Worm (Caenorhabditis elegans) whole organism, L3 larva: ENCODE data around the gene C04G2.5.

Experiments used
- aly-2 ChIP-seq: fragments of 150-350 bp; optimal IDR thresholded peaks from 2 replicates; lab custom pipeline; 2014; ENCODE audit warnings: missing biosample characterization, missing genetic modification characterization
- ama-1 ChIP-seq: fragments of 150-350 bp; optimal IDR thresholded peaks from 2 replicates; lab custom pipeline; 2018
- ceh-28 ChIP-seq: fragments of 150-350 bp; optimal IDR thresholded peaks from 2 replicates; lab custom pipeline; 2014; ENCODE audit warnings: missing biosample characterization, missing genetic modification reagents, missing genetic modification characterization
- ceh-82 ChIP-seq: fragments of 150-350 bp; optimal IDR thresholded peaks from 2 replicates; lab custom pipeline; 2014; ENCODE audit warnings: missing biosample characterization, missing genetic modification characterization
- ceh-9 ChIP-seq: sonication (generic microtip); optimal IDR thresholded peaks from 2 replicates; lab custom pipeline; 2018; ENCODE audit warnings: missing biosample characterization, missing genetic modification characterization
- daf-12 ChIP-seq: fragments of 150-350 bp; optimal IDR thresholded peaks from 2 replicates; lab custom pipeline; 2014; ENCODE audit warnings: missing biosample characterization, missing genetic modification reagents, missing genetic modification characterization
- egl-27 ChIP-seq: sonication (generic microtip); optimal IDR thresholded peaks from 4 replicates; lab custom pipeline; 2017; ENCODE audit warnings: missing biosample characterization, missing genetic modification reagents, missing genetic modification characterization
- egl-5 ChIP-seq: fragments of 150-350 bp; optimal IDR thresholded peaks from 2 replicates; lab custom pipeline; 2017; ENCODE audit warnings: missing biosample characterization, missing genetic modification reagents, missing genetic modification characterization, inconsistent platforms
- elt-1 ChIP-seq: fragments of 150-350 bp; optimal IDR thresholded peaks from 2 replicates; lab custom pipeline; 2014; ENCODE audit warnings: missing biosample characterization, missing genetic modification characterization
- elt-3 ChIP-seq, 3 experiments: fragments of 150-350 bp in 1 of 3; sonication (generic microtip) in 2 of 3; optimal IDR thresholded peaks; 2 replicates in 2 of 3; 4 replicates in 1 of 3; lab custom pipeline; 2014 to 2017; ENCODE audit warnings: missing biosample characterization in 3 of 3, missing genetic modification characterization in 3 of 3
- eor-1 ChIP-seq, 2 experiments: fragments of 150-350 bp; optimal IDR thresholded peaks; 2 replicates each; lab custom pipeline; 2014 to 2018; ENCODE audit warnings: missing biosample characterization in 2 of 2, missing genetic modification characterization in 2 of 2
- hmg-11 ChIP-seq: sonication (generic microtip); optimal IDR thresholded peaks from 2 replicates; lab custom pipeline; 2016; ENCODE audit warnings: missing genetic modification characterization, missing compliant biosample characterization
- jun-1 ChIP-seq: fragments of 150-350 bp; optimal IDR thresholded peaks from 2 replicates; lab custom pipeline; 2014; ENCODE audit warnings: missing biosample characterization, missing genetic modification reagents, missing genetic modification characterization
- lin-15B ChIP-seq: fragments of 150-350 bp; optimal IDR thresholded peaks from 2 replicates; lab custom pipeline; 2014; ENCODE audit warnings: missing biosample characterization, missing genetic modification characterization
- lin-39 ChIP-seq: fragments of 150-350 bp; optimal IDR thresholded peaks from 2 replicates; lab custom pipeline; 2018; ENCODE audit warnings: missing biosample characterization, missing genetic modification reagents, missing genetic modification characterization
- lsy-12 ChIP-seq: sonication (generic microtip); optimal IDR thresholded peaks from 2 replicates; lab custom pipeline; 2016; ENCODE audit warnings: mild to moderate bottlenecking, missing genetic modification characterization, missing compliant biosample characterization
- mml-1 ChIP-seq: fragments of 150-350 bp; sonication (generic microtip); optimal IDR thresholded peaks from 3 replicates; lab custom pipeline; 2014; ENCODE audit warnings: missing biosample characterization, missing genetic modification characterization
- nfya-1 ChIP-seq: sonication (generic microtip); optimal IDR thresholded peaks from 2 replicates; lab custom pipeline; 2017; ENCODE audit warnings: missing genetic modification characterization, mild to moderate bottlenecking, missing compliant biosample characterization, antibody characterized with exemption, moderate library complexity; ENCODE audit not compliant: insufficient read depth
- nhr-12 ChIP-seq: fragments of 150-350 bp; optimal IDR thresholded peaks from 2 replicates; lab custom pipeline; 2014; ENCODE audit warnings: missing biosample characterization, missing genetic modification characterization
- nhr-23 ChIP-seq: fragments of 150-350 bp; optimal IDR thresholded peaks from 2 replicates; lab custom pipeline; 2014; ENCODE audit warnings: missing biosample characterization, missing genetic modification reagents, missing genetic modification characterization
- nhr-25 ChIP-seq: sonication (generic microtip); optimal IDR thresholded peaks from 2 replicates; lab custom pipeline; 2017; ENCODE audit warnings: missing biosample characterization, missing genetic modification characterization
- nhr-28 ChIP-seq: fragments of 150-350 bp; optimal IDR thresholded peaks from 2 replicates; lab custom pipeline; 2014; ENCODE audit warnings: missing biosample characterization, missing genetic modification characterization
- nhr-43 ChIP-seq: sonication (generic microtip); optimal IDR thresholded peaks from 2 replicates; lab custom pipeline; 2016; ENCODE audit warnings: mild to moderate bottlenecking, missing genetic modification characterization, missing compliant biosample characterization; ENCODE audit not compliant: poor library complexity, severe bottlenecking
- nhr-67 ChIP-seq: fragments of 150-350 bp; optimal IDR thresholded peaks from 2 replicates; lab custom pipeline; 2014; ENCODE audit warnings: missing biosample characterization, missing genetic modification characterization
- nhr-76 ChIP-seq: fragments of 150-350 bp; sonication (generic microtip); optimal IDR thresholded peaks from 5 replicates; lab custom pipeline; 2014; ENCODE audit warnings: missing biosample characterization, missing genetic modification characterization
- nhr-77 ChIP-seq: fragments of 150-350 bp; optimal IDR thresholded peaks from 2 replicates; lab custom pipeline; 2014; ENCODE audit warnings: missing biosample characterization, missing genetic modification characterization
- skn-1 ChIP-seq: fragments of 150-350 bp; optimal IDR thresholded peaks from 2 replicates; lab custom pipeline; 2014; ENCODE audit warnings: missing biosample characterization, missing genetic modification characterization
- snpc-4 ChIP-seq: fragments of 150-350 bp; optimal IDR thresholded peaks from 2 replicates; lab custom pipeline; 2014; ENCODE audit warnings: missing biosample characterization, missing genetic modification characterization
- tbx-2 ChIP-seq: sonication (generic microtip); optimal IDR thresholded peaks from 2 replicates; lab custom pipeline; 2016; ENCODE audit warnings: mild to moderate bottlenecking, missing genetic modification characterization, missing compliant biosample characterization
- unc-39 ChIP-seq: sonication (generic microtip); optimal IDR thresholded peaks from 4 replicates; lab custom pipeline; 2017; ENCODE audit warnings: missing biosample characterization, missing genetic modification characterization
- unc-62 ChIP-seq: fragments of 150-350 bp; sonication (generic microtip); optimal IDR thresholded peaks from 4 replicates; lab custom pipeline; 2014; ENCODE audit warnings: missing biosample characterization, missing genetic modification reagents, missing genetic modification characterization
- ztf-4 ChIP-seq: fragments of 150-350 bp; optimal IDR thresholded peaks from 2 replicates; lab custom pipeline; 2014; ENCODE audit warnings: missing biosample characterization, missing genetic modification characterization

The C04G2.5 gene

DNA sequence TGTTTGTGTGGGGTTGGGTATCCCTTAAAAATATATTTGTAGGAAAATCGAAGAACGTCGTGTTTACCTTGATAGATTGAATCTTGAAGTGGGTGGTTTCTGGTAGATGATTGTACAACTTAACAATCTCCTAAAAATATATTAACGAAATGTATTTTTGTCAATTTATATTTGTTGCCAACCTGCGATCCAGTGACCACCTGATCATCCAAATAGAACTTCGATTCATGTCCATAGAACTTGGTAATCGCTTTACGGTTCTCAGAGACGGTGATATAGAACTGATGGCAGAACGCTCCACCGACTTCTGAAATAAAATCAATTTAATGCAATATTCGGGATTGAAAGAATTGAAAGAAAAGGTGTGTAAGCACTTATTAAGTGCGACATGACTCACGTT is 33.4 kb upstream of the C04G2.5 start:
- TF ChIP-seq ama-1 (lab: Kevin White, UChicago) (no peak), eor-1 (tag; optimal IDR thresholded peaks at IDR 0.05; lab: Kevin White, UChicago) (no peak), nhr-25 (tag; lab: Kevin White, UChicago) (no peak), daf-12 (tag; lab: Kevin White, UChicago) (no peak), nfya-1 (tag; lab: Kevin White, UChicago) (no peak), nhr-23 (tag; lab: Kevin White, UChicago) (no peak), ceh-28 (tag; lab: Kevin White, UChicago) (no peak)

DNA sequence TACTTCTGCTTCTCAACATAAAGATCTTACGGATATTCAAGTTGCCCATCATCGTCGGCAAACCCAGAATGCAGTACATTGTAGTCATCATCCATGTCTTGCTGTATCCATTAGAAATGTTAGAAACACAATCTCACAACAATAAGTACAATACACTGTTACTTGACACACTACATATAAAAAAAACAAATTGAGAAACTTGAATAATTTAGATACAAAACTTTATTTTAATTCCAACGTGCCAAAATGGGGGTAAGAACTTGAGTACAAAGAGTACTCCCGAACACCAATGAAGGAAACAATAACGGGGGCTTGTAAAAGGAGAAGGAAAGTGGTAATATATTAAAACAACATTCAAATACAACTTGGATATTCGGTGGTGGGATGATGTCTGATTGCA is 31.5 kb upstream of the C04G2.5 start, which contains the start of gene ctf-18:
TSS of gene ctf-18 (minus strand) at position 101 of the 400 bp plus-strand sequence.
- TF ChIP-seq unc-39 (tag; lab: Kevin White, UChicago) (no peak), egl-27 (no peak), nhr-76 (tag; lab: Kevin White, UChicago) (no peak), elt-3 (tag; optimal IDR thresholded peaks at IDR 0.05; lab: Kevin White, UChicago) (no peak), ceh-82 (tag; lab: Kevin White, UChicago) (no peak), daf-12 (tag; lab: Kevin White, UChicago) (no peak), nhr-67 (tag; lab: Kevin White, UChicago) (no peak), nhr-77 (tag; lab: Kevin White, UChicago) (no peak), mml-1 (no peak), skn-1 (no peak)

DNA sequence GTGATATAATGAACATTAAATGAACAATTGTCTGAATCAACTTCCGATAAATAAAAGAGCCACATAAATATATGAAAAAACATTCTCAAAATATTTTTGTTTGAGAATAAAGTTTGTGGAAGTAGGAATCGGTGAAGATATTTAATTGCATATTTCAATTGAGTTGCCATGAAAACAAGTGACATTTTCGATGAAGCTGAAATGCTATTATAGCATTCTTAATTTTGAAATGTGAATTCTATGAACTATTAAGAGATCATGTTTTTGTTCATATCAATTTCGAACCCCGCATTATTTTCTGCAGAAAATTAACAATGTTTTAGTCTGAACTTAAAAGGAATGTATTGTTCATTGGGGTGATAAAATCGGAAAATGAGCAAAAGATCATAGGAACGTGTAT is 27.1 kb upstream of the C04G2.5 start, which contains the start of gene irld-21:
TSS of gene irld-21 (minus strand) at position 101 of the 400 bp plus-strand sequence.
- no peak for TF ChIP-seq eor-1 (tag; optimal IDR thresholded peaks at IDR 0.05; lab: Kevin White, UChicago)
- no peak for TF ChIP-seq elt-3 (tag; optimal IDR thresholded peaks at IDR 0.05; lab: Kevin White, UChicago)
- TF ChIP-seq nhr-43 (tag; lab: Kevin White, UChicago), result no peak
- TF ChIP-seq elt-1 (tag; lab: Kevin White, UChicago), result no peak
- no peak for TF ChIP-seq nhr-25 (tag; lab: Kevin White, UChicago)
- TF ChIP-seq ceh-28 (tag; lab: Kevin White, UChicago), result no peak
- no peak for TF ChIP-seq nhr-67 (tag; lab: Kevin White, UChicago)
- TF ChIP-seq egl-5 (tag; lab: Kevin White, UChicago), result no peak
- TF ChIP-seq tbx-2 (tag; lab: Kevin White, UChicago), result no peak
- TF ChIP-seq lin-15B (tag; lab: Kevin White, UChicago), result no peak
- no peak for TF ChIP-seq nhr-28
- no peak for TF ChIP-seq nhr-77 (tag; lab: Kevin White, UChicago)
- no peak for TF ChIP-seq lin-39 (tag; lab: Kevin White, UChicago)

ce11 chrIV:10116765-10117164 is 21.7 kb upstream of the C04G2.5 start:
- TF ChIP-seq unc-62 (GFP tag; lab: Kevin White, UChicago) (no peak), eor-1 (tag; optimal IDR thresholded peaks at IDR 0.05; lab: Kevin White, UChicago) (no peak), skn-1 (no peak), nhr-77 (tag; lab: Kevin White, UChicago) (no peak), unc-39 (tag; lab: Kevin White, UChicago) (no peak)
- TF ChIP-seq, all 47 proteins: peak for 0

DNA sequence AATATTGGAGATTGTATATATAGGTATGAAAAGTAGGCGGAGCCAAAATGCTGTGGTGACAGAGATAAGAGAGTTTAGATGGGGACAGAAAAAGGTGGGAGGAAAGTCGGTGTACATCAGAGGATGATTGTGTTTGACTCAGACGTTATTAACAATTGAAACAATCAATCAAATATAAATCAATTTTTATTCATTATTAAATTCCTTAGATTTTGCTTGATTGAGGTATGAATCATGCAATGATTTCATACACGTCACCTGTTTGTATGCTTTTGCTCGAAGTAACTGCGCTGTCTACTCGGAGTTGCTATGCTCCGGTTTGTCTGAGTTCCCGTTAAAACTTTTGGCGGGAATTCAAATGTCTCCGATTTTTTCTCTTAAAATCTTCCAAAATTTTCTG is 20.1 kb upstream of the C04G2.5 start, which contains the start of gene C04G2.10:
TSS of gene C04G2.10 (plus strand) at position 301 of the 400 bp plus-strand sequence.
- no peak for TF ChIP-seq ztf-4 (tag; lab: Kevin White, UChicago)
- no peak for TF ChIP-seq lsy-12
- TF ChIP-seq aly-2, result no peak
- no peak for TF ChIP-seq hmg-11 (tag; lab: Kevin White, UChicago)
- TF ChIP-seq nhr-12 (tag; lab: Kevin White, UChicago), result no peak
- TF ChIP-seq nfya-1 (tag; lab: Kevin White, UChicago), result no peak
- no peak for TF ChIP-seq snpc-4 (tag; lab: Kevin White, UChicago)
- TF ChIP-seq ceh-9 (tag; lab: Kevin White, UChicago), result no peak
- TF ChIP-seq ama-1 (lab: Kevin White, UChicago), result no peak
- TF ChIP-seq tbx-2 (tag; lab: Kevin White, UChicago), result no peak
- TF ChIP-seq lin-15B (tag; lab: Kevin White, UChicago), result no peak
- no peak for TF ChIP-seq jun-1 (tag; lab: Kevin White, UChicago)
